Worm (Caenorhabditis elegans) whole organism, L4 larva: Measurements from ENCODE around the gene rgs-7.

ENCODE experiments used
- arid-1 ChIP-seq: fragments of 200-800 bp; sonication (Bioruptor generic); conservative IDR thresholded peaks from 2 replicates; pipeline ENCODE4 v1.3.6; 2022; ENCODE audit warnings: missing genetic modification reagents, missing genetic modification characterization, missing compliant biosample characterization
- daf-19 ChIP-seq: fragments of 200-800 bp; sonication (Bioruptor generic); conservative IDR thresholded peaks from 2 replicates; pipeline ENCODE4 v1.3.6; 2022; ENCODE audit warnings: missing genetic modification characterization, missing compliant biosample characterization
- lin-29 ChIP-seq: fragments of 200-800 bp; sonication (Bioruptor generic); IDR thresholded peaks from 2 replicates; pipeline ENCODE4 v1.3.6; 2022; ENCODE audit warnings: missing genetic modification reagents, missing genetic modification characterization, missing compliant biosample characterization
- lsy-2 ChIP-seq, 2 experiments: fragments of 150-350 bp in 1 of 2; sonication (generic microtip) in 1 of 2; optimal IDR thresholded peaks; 2 replicates each; lab custom pipeline; 2014 to 2017; ENCODE audit warnings: missing biosample characterization in 2 of 2, missing genetic modification characterization in 2 of 2
- mxl-2 ChIP-seq: fragments of 200-800 bp; sonication (Bioruptor generic); conservative IDR thresholded peaks from 2 replicates; pipeline ENCODE4 v1.3.6; 2022; ENCODE audit warnings: missing genetic modification reagents, missing genetic modification characterization, missing compliant biosample characterization
- nhr-111 ChIP-seq: fragments of 200-800 bp; sonication (Bioruptor generic); optimal IDR thresholded peaks from 2 replicates; lab custom pipeline; 2018; ENCODE audit warnings: mild to moderate bottlenecking, missing genetic modification characterization, missing compliant biosample characterization
- nhr-25 ChIP-seq: sonication (generic microtip); optimal IDR thresholded peaks from 2 replicates; lab custom pipeline; 2017; ENCODE audit warnings: missing genetic modification characterization, mild to moderate bottlenecking, missing compliant biosample characterization, antibody characterized with exemption, moderate library complexity, borderline replicate concordance; ENCODE audit not compliant: insufficient read depth
- nhr-6 ChIP-seq: fragments of 150-350 bp; optimal IDR thresholded peaks from 2 replicates; lab custom pipeline; 2014; ENCODE audit warnings: missing biosample characterization, missing genetic modification characterization
- pqm-1 ChIP-seq: sonication (generic microtip); optimal IDR thresholded peaks from 2 replicates; lab custom pipeline; 2017; ENCODE audit warnings: missing biosample characterization, missing genetic modification characterization
- rbr-2 ChIP-seq: sonication (generic microtip); optimal IDR thresholded peaks from 2 replicates; lab custom pipeline; 2016; ENCODE audit warnings: missing genotype, missing genetic modification characterization, missing compliant biosample characterization

Gene rgs-7

ce11 chrX:3605727-3606126 is 63.4 kb downstream of the rgs-7 start, which contains the start of gene C18B2.4 (continued):
- TF ChIP-seq nhr-25 (tag; lab: Kevin White, UChicago) (peak; percentile 13), lin-29 (no peak), nhr-111 (no peak), mxl-2 (no peak), pqm-1 (tag; lab: Kevin White, UChicago) (peak; percentile 62), daf-19 (GFP tag; lab: Robert Waterston, UW) (no peak), nhr-6 (peak; percentile 80), rbr-2 (tag; lab: Kevin White, UChicago) (peak; percentile 67), arid-1 (GFP tag; lab: Robert Waterston, UW) (0 out of 2 replicates have a peak, but pooled peaks have one; percentile 7), lsy-2 (tag; optimal IDR thresholded peaks at IDR 0.05; lab: Kevin White, UChicago) (peak; percentile 24 to 80)
